Worm (Caenorhabditis elegans) whole organism, dauer: ENCODE results near the gene sqv-8.

Experiments used
- unc-62 ChIP-seq: sonication (generic microtip); optimal IDR thresholded peaks from 2 replicates; lab custom pipeline; 2017; ENCODE audit warnings: missing biosample characterization, missing genetic modification reagents, missing genetic modification characterization

Gene sqv-8

ce11 chrII:9680493-9680892 is 33.7 kb downstream of the sqv-8 start, which contains the start of gene ZK1320.13:
TSS of gene ZK1320.13 (plus strand) at chrII:9680793.
- no peak for TF ChIP-seq unc-62 (GFP tag; lab: Kevin White, UChicago)

- no peak for TF ChIP-seq unc-62 (GFP tag; lab: Kevin White, UChicago)
Measured at ce11 chrII:9682044-9682443, 35.3 kb downstream of the sqv-8 start.

DNA sequence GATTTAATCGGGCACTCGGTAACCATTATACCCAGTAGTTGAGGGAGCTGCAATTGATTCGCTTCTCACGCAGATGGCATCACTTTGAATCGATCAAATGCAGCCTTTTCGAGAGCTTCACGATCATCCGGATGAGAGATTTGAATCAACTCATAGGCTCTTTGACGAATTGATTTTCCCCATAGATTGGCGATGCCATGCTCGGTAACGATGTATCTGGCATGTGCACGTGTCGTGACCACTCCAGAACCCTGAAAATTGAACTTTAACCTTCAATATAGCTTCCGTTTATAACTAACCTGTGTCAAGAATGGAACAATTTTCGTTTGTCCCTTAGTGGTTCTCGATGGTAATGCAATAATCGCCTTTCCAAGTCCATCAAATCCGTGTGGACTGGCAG is 37.4 kb downstream of the sqv-8 start:
- TF ChIP-seq unc-62 (GFP tag; lab: Kevin White, UChicago), result no peak

- no peak for TF ChIP-seq unc-62 (GFP tag; lab: Kevin White, UChicago)
Measured at ce11 chrII:9686663-9687193, 40.0 kb downstream of the sqv-8 start, which contains the start of gene ZK1320.9. TSS of gene ZK1320.9 (minus strand) at chrII:9686713.

- no peak for TF ChIP-seq unc-62 (GFP tag; lab: Kevin White, UChicago)
Measured at ce11 chrII:9690067-9690632, 43.4 kb downstream of the sqv-8 start.

ce11 chrII:9691839-9692238 is 45.1 kb downstream of the sqv-8 start, which contains the start of gene nlp-11:
TSS of gene nlp-11 (minus strand) at chrII:9691939.
- TF ChIP-seq unc-62 (GFP tag; lab: Kevin White, UChicago), result no peak

DNA sequence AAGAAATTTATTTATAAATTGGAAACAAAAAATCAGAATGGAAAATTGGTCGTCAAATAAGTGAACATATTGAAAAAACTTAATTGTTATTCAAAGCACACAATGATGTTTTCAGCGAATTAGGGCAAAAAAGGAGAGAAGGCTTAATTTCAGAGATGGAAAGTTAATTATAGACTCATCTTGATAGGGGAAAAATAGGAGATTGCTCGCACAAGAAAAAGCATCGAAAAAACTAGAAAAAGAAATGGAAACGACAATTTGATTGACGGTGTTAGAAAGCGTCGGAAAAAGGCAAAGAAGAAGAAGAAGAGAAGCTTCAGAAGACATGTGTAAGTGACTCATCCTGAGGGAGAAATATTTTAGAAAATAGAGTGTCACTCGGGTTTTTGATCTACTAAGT is 49.2 kb downstream of the sqv-8 start:
- no peak for TF ChIP-seq unc-62 (GFP tag; lab: Kevin White, UChicago)
